Worm (Caenorhabditis elegans) whole organism, L3 larva: Measurements from ENCODE around the gene aps-2.

Experiments
- aly-2 ChIP-seq: fragments of 150-350 bp; optimal IDR thresholded peaks from 2 replicates; lab custom pipeline; 2014; ENCODE audit warnings: missing biosample characterization, missing genetic modification characterization
- ama-1 ChIP-seq: fragments of 150-350 bp; optimal IDR thresholded peaks from 2 replicates; lab custom pipeline; 2018
- ceh-16 ChIP-seq: sonication (generic microtip); optimal IDR thresholded peaks from 2 replicates; lab custom pipeline; 2017; ENCODE audit warnings: missing biosample characterization, missing genetic modification characterization
- ceh-82 ChIP-seq: fragments of 150-350 bp; optimal IDR thresholded peaks from 2 replicates; lab custom pipeline; 2014; ENCODE audit warnings: missing biosample characterization, missing genetic modification characterization
- egl-27 ChIP-seq: sonication (generic microtip); optimal IDR thresholded peaks from 4 replicates; lab custom pipeline; 2017; ENCODE audit warnings: missing biosample characterization, missing genetic modification reagents, missing genetic modification characterization
- fkh-10 ChIP-seq: sonication (generic microtip); optimal IDR thresholded peaks from 2 replicates; lab custom pipeline; 2017; ENCODE audit warnings: missing biosample characterization, missing genetic modification reagents, missing genetic modification characterization
- mml-1 ChIP-seq: fragments of 150-350 bp; sonication (generic microtip); optimal IDR thresholded peaks from 3 replicates; lab custom pipeline; 2014; ENCODE audit warnings: missing biosample characterization, missing genetic modification characterization
- nhr-11 ChIP-seq: fragments of 150-350 bp; optimal IDR thresholded peaks from 2 replicates; lab custom pipeline; 2014; ENCODE audit warnings: missing biosample characterization, missing genetic modification characterization
- nhr-12 ChIP-seq: fragments of 150-350 bp; optimal IDR thresholded peaks from 2 replicates; lab custom pipeline; 2014; ENCODE audit warnings: missing biosample characterization, missing genetic modification characterization
- nhr-77 ChIP-seq: fragments of 150-350 bp; optimal IDR thresholded peaks from 2 replicates; lab custom pipeline; 2014; ENCODE audit warnings: missing biosample characterization, missing genetic modification characterization
- pqm-1 ChIP-seq: fragments of 150-350 bp; optimal IDR thresholded peaks from 2 replicates; lab custom pipeline; 2017; ENCODE audit warnings: missing biosample characterization, missing genetic modification characterization, inconsistent platforms
- skn-1 ChIP-seq: fragments of 150-350 bp; optimal IDR thresholded peaks from 2 replicates; lab custom pipeline; 2014; ENCODE audit warnings: missing biosample characterization, missing genetic modification characterization
- tbx-2 ChIP-seq: sonication (generic microtip); optimal IDR thresholded peaks from 2 replicates; lab custom pipeline; 2016; ENCODE audit warnings: mild to moderate bottlenecking, missing genetic modification characterization, missing compliant biosample characterization
- ztf-4 ChIP-seq: fragments of 150-350 bp; optimal IDR thresholded peaks from 2 replicates; lab custom pipeline; 2014; ENCODE audit warnings: missing biosample characterization, missing genetic modification characterization

- TF ChIP-seq ztf-4 (tag; lab: Kevin White, UChicago) = no peak
- no peak for TF ChIP-seq egl-27 (tag; lab: Kevin White, UChicago)
- TF ChIP-seq fkh-10 = no peak
- TF ChIP-seq tbx-2 (tag; lab: Kevin White, UChicago) = no peak
- no peak for TF ChIP-seq ceh-16
- TF ChIP-seq nhr-11 = no peak
- TF ChIP-seq ama-1 (lab: Kevin White, UChicago) = no peak
- no peak for TF ChIP-seq nhr-12 (tag; lab: Kevin White, UChicago)
- TF ChIP-seq mml-1 = no peak
- no peak for TF ChIP-seq aly-2 (tag; lab: Kevin White, UChicago)
- no peak for TF ChIP-seq pqm-1 (tag; lab: Kevin White, UChicago)
- no peak for TF ChIP-seq nhr-77 (tag; lab: Kevin White, UChicago)
- no peak for TF ChIP-seq ceh-82 (tag; lab: Kevin White, UChicago)
- no peak for TF ChIP-seq skn-1 (tag; lab: Kevin White, UChicago)
Observed at ce11 chrX:4435396-4435795, 22.7 kb upstream of the aps-2 start.
